Fruit fly (Drosophila melanogaster) S2 (cell line): ENCODE measurements around the gene soti.

Experiments
- CG8478 ChIP-seq: fragments of >200 bp; optimal IDR thresholded peaks from 2 replicates; lab custom pipeline; 2018
- CTCF ChIP-seq, 2 experiments: fragments of >200 bp; optimal IDR thresholded peaks; 2 replicates each; lab custom pipeline; 2018

dm6 chr3R:14370199-14370933, 11.1 kb downstream of the soti start:
- TF ChIP-seq CG8478 (lab: Kevin White, UChicago) (no peak), CTCF (optimal IDR thresholded peaks at IDR 0.05; lab: Kevin White, UChicago) (no peak)
